Worm (Caenorhabditis elegans) whole organism, young adult: ENCODE measurements around the gene syf-2.

Experiments
- F57C9.4 ChIP-seq: sonication (generic microtip); optimal IDR thresholded peaks from 2 replicates; lab custom pipeline; 2017; ENCODE audit warnings: mild to moderate bottlenecking, missing genetic modification characterization, missing compliant biosample characterization
- bed-2 ChIP-seq: fragments of 200-800 bp; sonication (Bioruptor generic); IDR thresholded peaks from 2 replicates; pipeline ENCODE4 v1.3.6; 2022; ENCODE audit warnings: missing genetic modification reagents, missing genetic modification characterization, missing compliant biosample characterization
- ceh-40 ChIP-seq: fragments of 200-800 bp; sonication (Bioruptor generic); IDR thresholded peaks from 2 replicates; pipeline ENCODE4 v1.3.6; 2022; ENCODE audit warnings: missing genetic modification characterization, missing compliant biosample characterization
- ceh-58 ChIP-seq: fragments of 200-800 bp; sonication (Bioruptor generic); IDR thresholded peaks from 2 replicates; pipeline ENCODE4 v1.3.6; 2022; ENCODE audit warnings: missing genetic modification characterization, missing compliant biosample characterization
- ekl-4 ChIP-seq: fragments of 200-800 bp; sonication (Bioruptor generic); IDR thresholded peaks from 2 replicates; pipeline ENCODE4 v1.3.6; 2022; ENCODE audit warnings: missing genetic modification reagents, missing genetic modification characterization, missing compliant biosample characterization
- hsf-1 ChIP-seq: fragments of 200-800 bp; sonication (Bioruptor generic); IDR thresholded peaks from 2 replicates; pipeline ENCODE4 v1.3.6; 2022; ENCODE audit warnings: missing genetic modification reagents, missing genetic modification characterization, missing compliant biosample characterization
- lag-1 ChIP-seq: fragments of 200-800 bp; sonication (Bioruptor generic); IDR thresholded peaks from 2 replicates; pipeline ENCODE4 v1.3.6; 2022; ENCODE audit warnings: missing genetic modification reagents, missing genetic modification characterization, missing compliant biosample characterization
- lin-26 ChIP-seq: fragments of 200-800 bp; sonication (Bioruptor generic); IDR thresholded peaks from 2 replicates; pipeline ENCODE4 v1.3.6; 2022; ENCODE audit warnings: missing genetic modification reagents, missing genetic modification characterization, missing compliant biosample characterization
- mxl-1 ChIP-seq: sonication (generic microtip); optimal IDR thresholded peaks from 2 replicates; lab custom pipeline; 2016; ENCODE audit warnings: missing genetic modification characterization, missing compliant biosample characterization
- nhr-80 ChIP-seq: sonication (generic microtip); optimal IDR thresholded peaks from 2 replicates; lab custom pipeline; 2016; ENCODE audit warnings: missing genetic modification characterization, missing compliant biosample characterization
- snpc-1.1 ChIP-seq: sonication (generic microtip); optimal IDR thresholded peaks from 2 replicates; lab custom pipeline; 2017; ENCODE audit warnings: missing genetic modification characterization, mild to moderate bottlenecking, missing compliant biosample characterization, antibody characterized with exemption, moderate library complexity, missing genotype, missing genetic modification reagents; ENCODE audit not compliant: insufficient read depth
- unc-62 ChIP-seq: fragments of 150-350 bp; optimal IDR thresholded peaks from 2 replicates; lab custom pipeline; 2014; ENCODE audit warnings: missing biosample characterization, missing genetic modification reagents, missing genetic modification characterization
- ztf-6 ChIP-seq: fragments of 200-800 bp; sonication (Bioruptor generic); IDR thresholded peaks from 2 replicates; pipeline ENCODE4 v1.3.6; 2022; ENCODE audit warnings: missing genetic modification reagents, missing genetic modification characterization, missing compliant biosample characterization

DNA sequence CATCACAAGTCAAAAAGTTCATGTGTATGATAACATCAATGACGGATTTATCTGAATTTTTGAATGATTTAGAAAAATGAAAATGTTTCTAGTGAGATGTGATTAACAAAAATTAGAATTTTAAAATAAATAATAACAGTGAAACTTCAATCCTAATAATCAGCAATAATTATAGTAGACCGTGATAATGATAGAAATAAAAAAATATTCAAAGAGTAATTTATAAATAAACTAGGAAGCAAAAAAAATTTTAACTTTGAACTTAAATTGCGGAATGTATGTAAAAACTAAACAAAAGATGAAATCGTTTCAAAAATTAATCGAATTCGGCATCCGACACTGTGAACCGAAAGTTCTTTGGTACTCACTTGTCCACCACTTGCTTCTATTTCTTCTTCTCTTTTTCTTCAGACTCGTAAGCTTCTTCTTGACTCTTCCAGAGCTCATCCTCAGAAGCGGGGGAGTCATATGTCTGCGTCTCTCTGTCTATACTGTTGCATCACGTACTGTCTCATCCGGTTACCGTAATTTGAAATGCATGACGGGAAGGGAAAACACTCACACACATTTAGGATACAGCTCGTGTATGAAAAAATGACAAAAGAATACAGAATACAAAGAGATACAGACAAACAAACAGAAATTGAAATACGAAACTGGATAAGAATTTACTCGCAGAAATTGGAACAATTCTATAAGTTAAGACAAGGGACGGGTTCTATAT lies 31.2 kb upstream of the syf-2 start, which contains the start of gene mec-14:
- TF ChIP-seq ceh-40 (no peak), F57C9.4 (tag; lab: Kevin White, UChicago) (no peak), hsf-1 (GFP tag; lab: Robert Waterston, UW) (no peak), lag-1 (GFP tag; lab: Robert Waterston, UW) (no peak), snpc-1.1 (tag; lab: Kevin White, UChicago) (no peak), ceh-58 (GFP tag; lab: Robert Waterston, UW) (no peak), mxl-1 (tag; lab: Kevin White, UChicago) (no peak), lin-26 (GFP tag; lab: Robert Waterston, UW) (no peak), ztf-6 (GFP tag; lab: Robert Waterston, UW) (no peak), ekl-4 (no peak), bed-2 (GFP tag; lab: Robert Waterston, UW) (no peak), unc-62 (GFP tag; lab: Kevin White, UChicago) (no peak), nhr-80 (tag; lab: Kevin White, UChicago) (no peak)
